Fruit fly (Drosophila melanogaster) whole organism, pupa: Measurements from ENCODE around the gene CG45080.

ENCODE experiments used
- CG10348 ChIP-seq: fragments of 200-800 bp; sonication (Bioruptor generic); IDR thresholded peaks from 2 replicates; pipeline ENCODE4 v1.3.6; 2022; ENCODE audit warnings: missing biosample characterization, missing genetic modification characterization
- CG12605 ChIP-seq: fragments of 200-800 bp; sonication (Bioruptor generic); IDR thresholded peaks from 2 replicates; pipeline ENCODE4 v1.3.6; 2022; ENCODE audit warnings: missing biosample characterization, missing genetic modification characterization
- CG13204 ChIP-seq: fragments of 200-800 bp; sonication (Bioruptor generic); optimal IDR thresholded peaks from 2 replicates; lab custom pipeline; 2018; ENCODE audit warnings: missing biosample characterization, mild to moderate bottlenecking, missing genetic modification characterization, moderate library complexity
- CG14655 ChIP-seq: fragments of 200-800 bp; sonication (Bioruptor generic); optimal IDR thresholded peaks from 3 replicates; lab custom pipeline; 2017; ENCODE audit warnings: mild to moderate bottlenecking, missing biosample characterization, missing genetic modification reagents, missing genetic modification characterization
- CG15710 ChIP-seq: fragments of 200-800 bp; sonication (Bioruptor generic); optimal IDR thresholded peaks from 2 replicates; lab custom pipeline; 2018; ENCODE audit warnings: missing biosample characterization, mild to moderate bottlenecking, missing genetic modification characterization, moderate library complexity
- CG17806 ChIP-seq: fragments of 200-800 bp; sonication (Bioruptor generic); optimal IDR thresholded peaks from 2 replicates; lab custom pipeline; 2018; ENCODE audit warnings: missing biosample characterization, mild to moderate bottlenecking, missing genetic modification characterization, moderate library complexity
- CG32121 ChIP-seq: fragments of 200-800 bp; sonication (Bioruptor generic); IDR thresholded peaks from 2 replicates; pipeline ENCODE4 v1.3.6; 2022; ENCODE audit warnings: missing biosample characterization, missing genetic modification characterization
- CG34367 ChIP-seq: fragments of 200-800 bp; sonication (Bioruptor generic); optimal IDR thresholded peaks from 2 replicates; lab custom pipeline; 2018; ENCODE audit warnings: missing biosample characterization, mild to moderate bottlenecking, missing genetic modification characterization
- CG4496 ChIP-seq: fragments of 200-800 bp; sonication (Bioruptor generic); IDR thresholded peaks from 3 replicates; pipeline ENCODE4 v1.3.6; 2022; ENCODE audit warnings: missing biosample characterization, missing genetic modification characterization
- CG8159 ChIP-seq: fragments of 200-800 bp; sonication (Bioruptor generic); optimal IDR thresholded peaks from 3 replicates; lab custom pipeline; 2018; ENCODE audit warnings: missing biosample characterization, mild to moderate bottlenecking, missing genetic modification characterization, moderate library complexity
- CG8301 ChIP-seq: fragments of 200-800 bp; sonication (Bioruptor generic); optimal IDR thresholded peaks from 2 replicates; lab custom pipeline; 2018; ENCODE audit warnings: missing biosample characterization, mild to moderate bottlenecking, missing genetic modification characterization
- CG9948 ChIP-seq: fragments of 200-800 bp; sonication (Bioruptor generic); optimal IDR thresholded peaks from 2 replicates; lab custom pipeline; 2018; ENCODE audit warnings: missing biosample characterization, mild to moderate bottlenecking, missing genetic modification characterization, moderate library complexity
- D1 ChIP-seq: fragments of 200-800 bp; sonication (Bioruptor generic); optimal IDR thresholded peaks from 2 replicates; lab custom pipeline; 2018; ENCODE audit warnings: missing biosample characterization, mild to moderate bottlenecking, missing genetic modification characterization, moderate library complexity
- EcR ChIP-seq: fragments of 200-800 bp; sonication (Bioruptor generic); optimal IDR thresholded peaks from 3 replicates; lab custom pipeline; 2019; ENCODE audit warnings: missing biosample characterization, missing genetic modification characterization, mild to moderate bottlenecking, moderate library complexity, missing genetic modification reagents
- Ets98B ChIP-seq: fragments of 200-800 bp; sonication (Bioruptor generic); IDR thresholded peaks from 2 replicates; pipeline ENCODE4 v1.3.6; 2022; ENCODE audit warnings: missing biosample characterization, missing genetic modification characterization
- Pif1A ChIP-seq: fragments of 200-800 bp; sonication (Bioruptor generic); optimal IDR thresholded peaks from 3 replicates; lab custom pipeline; 2016; ENCODE audit warnings: missing biosample characterization, missing genetic modification characterization
- Pif1B ChIP-seq: fragments of 200-800 bp; sonication (Bioruptor generic); optimal IDR thresholded peaks from 3 replicates; lab custom pipeline; 2016; ENCODE audit warnings: missing biosample characterization, missing genetic modification characterization
- Snoo ChIP-seq: fragments of 200-800 bp; sonication (Bioruptor generic); optimal IDR thresholded peaks from 3 replicates; lab custom pipeline; 2017; ENCODE audit warnings: missing biosample characterization, mild to moderate bottlenecking, missing genetic modification characterization, inconsistent platforms
- fd96Ca ChIP-seq: fragments of 200-800 bp; sonication (Bioruptor generic); IDR thresholded peaks from 3 replicates; pipeline ENCODE4 v1.3.6; 2022; ENCODE audit warnings: missing biosample characterization, missing genetic modification characterization
- gl ChIP-seq: fragments of 200-800 bp; sonication (Bioruptor generic); optimal IDR thresholded peaks from 2 replicates; lab custom pipeline; 2018; ENCODE audit warnings: missing biosample characterization, mild to moderate bottlenecking, missing genetic modification characterization
- rn ChIP-seq: fragments of 200-800 bp; sonication (Bioruptor generic); IDR thresholded peaks from 2 replicates; pipeline ENCODE4 v1.3.6; 2022; ENCODE audit warnings: missing biosample characterization, missing genetic modification characterization

CG45080 gene

DNA sequence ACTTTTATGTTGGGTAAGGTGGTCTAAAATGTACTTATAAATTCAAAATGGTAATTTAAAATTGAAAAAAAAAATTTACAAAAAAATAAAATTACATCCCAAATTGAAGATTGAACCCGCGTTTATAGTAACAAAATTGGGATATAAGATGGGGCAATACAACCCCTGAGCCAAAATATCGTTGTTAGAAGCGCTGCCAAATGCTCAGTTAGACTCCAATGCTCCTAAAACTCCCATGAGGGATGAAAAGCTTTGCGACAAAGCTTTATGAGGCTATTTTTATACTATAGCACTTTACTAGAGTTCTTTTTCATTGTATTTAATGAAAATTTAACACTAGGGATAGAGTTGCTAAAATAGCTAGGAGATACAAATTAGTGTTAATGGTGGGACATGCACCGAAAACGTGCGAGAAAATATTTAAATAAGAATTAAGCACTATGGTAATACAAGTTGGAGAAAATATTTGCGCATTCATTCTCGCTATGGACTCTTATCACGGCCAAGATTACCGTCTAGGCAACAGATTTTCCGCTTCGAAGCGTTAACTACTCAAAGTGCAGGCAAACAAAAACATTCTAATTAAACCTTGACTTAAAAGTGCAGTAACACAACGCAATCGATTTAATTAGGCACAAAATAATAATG is 44.4 kb upstream of the CG45080 start:
- no peak for TF ChIP-seq CG32121 (GFP tag; lab: Robert Waterston, UW)
- no peak for TF ChIP-seq Snoo (tag; lab: Kevin White, UChicago)
- TF ChIP-seq CG12605 (GFP tag; lab: Robert Waterston, UW) = no peak
- TF ChIP-seq rn = no peak
- no peak for TF ChIP-seq CG13204 (GFP tag; lab: Kevin White, UChicago)
- no peak for TF ChIP-seq CG10348 (GFP tag; lab: Robert Waterston, UW)
- no peak for TF ChIP-seq EcR (GFP tag; lab: Kevin White, UChicago)
- no peak for TF ChIP-seq CG8301 (tag; lab: Kevin White, UChicago)
- TF ChIP-seq CG15710 (tag; lab: Kevin White, UChicago) = no peak
- no peak for TF ChIP-seq CG9948 (tag; lab: Kevin White, UChicago)
- TF ChIP-seq CG34367 (tag; lab: Kevin White, UChicago) = no peak
- TF ChIP-seq Ets98B (GFP tag; lab: Robert Waterston, UW) = no peak
- TF ChIP-seq D1 (tag; lab: Kevin White, UChicago) = no peak
- no peak for TF ChIP-seq gl (tag; lab: Kevin White, UChicago)
- TF ChIP-seq, all 21 proteins: peak for 0

dm6 chr3R:13360108-13360507 is 41.0 kb upstream of the CG45080 start:
- TF ChIP-seq CG4496 (peak; percentile 78), CG15710 (tag; lab: Kevin White, UChicago) (no peak), rn (no peak), Pif1A (GFP tag; lab: Kevin White, UChicago) (peak; percentile 30), CG17806 (tag; lab: Kevin White, UChicago) (no peak), D1 (tag; lab: Kevin White, UChicago) (peak; percentile 18)

DNA sequence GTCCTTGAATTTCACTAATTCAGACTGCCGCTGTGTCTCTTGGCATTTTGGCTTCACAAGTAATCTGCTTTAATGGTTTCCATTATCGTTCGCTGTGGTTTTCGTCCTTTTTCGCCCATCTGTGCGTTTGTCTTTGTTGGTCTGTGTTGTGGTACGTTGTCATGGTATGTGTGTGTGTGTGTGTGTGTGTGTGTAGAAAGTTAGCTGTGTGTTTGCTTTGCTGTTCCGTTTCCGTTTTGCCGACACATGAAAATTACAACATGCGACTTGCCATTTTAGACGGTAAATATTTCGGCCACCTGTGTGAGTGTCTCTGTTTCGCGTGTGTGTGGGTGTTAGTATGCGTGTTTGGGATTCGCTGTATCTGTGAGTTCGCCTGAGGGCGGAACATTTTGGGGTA is 37.9 kb upstream of the CG45080 start:
- no peak for TF ChIP-seq rn
- no peak for TF ChIP-seq D1 (tag; lab: Kevin White, UChicago)
- no peak for TF ChIP-seq Ets98B (GFP tag; lab: Robert Waterston, UW)
- TF ChIP-seq CG17806 (tag; lab: Kevin White, UChicago) = no peak
- TF ChIP-seq fd96Ca (GFP tag; lab: Robert Waterston, UW) = no peak
- TF ChIP-seq EcR (GFP tag; lab: Kevin White, UChicago) = no peak
- no peak for TF ChIP-seq CG12605 (GFP tag; lab: Robert Waterston, UW)
- no peak for TF ChIP-seq CG8301 (tag; lab: Kevin White, UChicago)
- no peak for TF ChIP-seq CG14655
- TF ChIP-seq CG13204 (GFP tag; lab: Kevin White, UChicago) = no peak

- TF ChIP-seq CG32121 (GFP tag; lab: Robert Waterston, UW) (no peak), CG13204 (GFP tag; lab: Kevin White, UChicago) (no peak), EcR (GFP tag; lab: Kevin White, UChicago) (no peak), CG8159 (tag; lab: Kevin White, UChicago) (no peak), CG15710 (tag; lab: Kevin White, UChicago) (no peak), D1 (tag; lab: Kevin White, UChicago) (no peak), CG8301 (tag; lab: Kevin White, UChicago) (no peak), CG4496 (no peak), gl (tag; lab: Kevin White, UChicago) (no peak), CG14655 (no peak), Pif1B (no peak), CG9948 (tag; lab: Kevin White, UChicago) (no peak), CG34367 (tag; lab: Kevin White, UChicago) (no peak), rn (no peak), Pif1A (GFP tag; lab: Kevin White, UChicago) (no peak)
Measured at dm6 chr3R:13353373-13353772, 34.3 kb upstream of the CG45080 start, which contains the start of gene mthl12. Gene mthl12 (plus strand): TSS chr3R:13353673.

- no peak for TF ChIP-seq Pif1B
- no peak for TF ChIP-seq CG12605 (GFP tag; lab: Robert Waterston, UW)
- no peak for TF ChIP-seq CG32121 (GFP tag; lab: Robert Waterston, UW)
- no peak for TF ChIP-seq CG10348 (GFP tag; lab: Robert Waterston, UW)
- no peak for TF ChIP-seq D1 (tag; lab: Kevin White, UChicago)
- no peak for TF ChIP-seq CG9948 (tag; lab: Kevin White, UChicago)
- TF ChIP-seq EcR (GFP tag; lab: Kevin White, UChicago) = no peak
Measured at dm6 chr3R:13338030-13338429, 19.0 kb upstream of the CG45080 start, which contains the start of gene PK2-R1. Gene PK2-R1 (plus strand): TSS chr3R:13338330.

DNA sequence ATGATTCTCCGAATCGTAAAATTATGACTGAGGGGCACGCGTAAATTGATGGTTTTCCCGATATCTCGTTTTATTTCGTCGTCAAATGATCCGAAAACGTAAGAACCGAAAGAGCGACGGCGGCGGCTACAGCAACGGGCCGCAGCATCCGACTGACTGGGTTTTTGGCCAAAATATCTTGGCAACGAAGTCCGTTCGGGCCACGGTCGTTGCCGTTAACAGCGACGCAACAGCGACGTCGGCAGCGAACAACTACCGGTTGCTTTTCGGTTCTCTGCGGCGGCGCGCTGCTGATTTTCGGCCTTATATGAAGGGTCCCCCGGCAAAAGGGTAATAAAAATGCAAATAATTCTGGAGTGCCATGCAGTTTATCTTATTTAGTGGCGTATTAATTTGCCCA is 14.9 kb upstream of the CG45080 start, which contains the start of gene PK2-R2:
Gene PK2-R2 (minus strand): TSS at position 160 of the 400 bp plus-strand sequence.
- TF ChIP-seq D1 (tag; lab: Kevin White, UChicago) (no peak), fd96Ca (GFP tag; lab: Robert Waterston, UW) (no peak), CG15710 (tag; lab: Kevin White, UChicago) (no peak), CG8159 (tag; lab: Kevin White, UChicago) (no peak), rn (no peak)
